Worm (Caenorhabditis elegans) whole organism, L1 larva: ENCODE measurements around the gene pnc-1.

Experiments used
- C04F5.9 ChIP-seq: sonication (generic microtip); optimal IDR thresholded peaks from 2 replicates; lab custom pipeline; 2016; ENCODE audit warnings: missing genetic modification characterization, missing compliant biosample characterization
- F16B12.6 ChIP-seq: fragments of 150-350 bp; optimal IDR thresholded peaks from 2 replicates; lab custom pipeline; 2014; ENCODE audit warnings: missing biosample characterization, missing genetic modification characterization
- alr-1 ChIP-seq: fragments of 200-800 bp; sonication (Bioruptor generic); optimal IDR thresholded peaks from 2 replicates; lab custom pipeline; 2018; ENCODE audit warnings: borderline replicate concordance, mild to moderate bottlenecking, missing genetic modification characterization, missing compliant biosample characterization
- ama-1 ChIP-seq: fragments of 150-350 bp; optimal IDR thresholded peaks from 2 replicates; lab custom pipeline; 2014
- ceh-63 ChIP-seq: fragments of 200-800 bp; sonication (Bioruptor generic); optimal IDR thresholded peaks from 2 replicates; lab custom pipeline; 2018; ENCODE audit warnings: mild to moderate bottlenecking, missing genetic modification characterization, missing compliant biosample characterization
- ceh-82 ChIP-seq, 3 experiments: fragments of 150-350 bp in 1 of 3; sonication (generic microtip) in 2 of 3; optimal IDR thresholded peaks; 2 replicates each; lab custom pipeline; 2014 to 2017; ENCODE audit warnings: missing biosample characterization in 3 of 3, missing genetic modification characterization in 3 of 3
- ces-1 ChIP-seq: fragments of 150-350 bp; optimal IDR thresholded peaks from 2 replicates; lab custom pipeline; 2014; ENCODE audit warnings: missing biosample characterization, missing genetic modification reagents, missing genetic modification characterization
- dpl-1 ChIP-seq, 3 experiments: fragments of 150-350 bp in 2 of 3; sonication (generic microtip) in 1 of 3; optimal IDR thresholded peaks; 2 replicates each; lab custom pipeline; 2014 to 2017; ENCODE audit warnings: missing biosample characterization in 3 of 3, missing genetic modification characterization in 3 of 3, missing genetic modification reagents in 3 of 3
- dsc-1 ChIP-seq: sonication (generic microtip); optimal IDR thresholded peaks from 2 replicates; lab custom pipeline; 2016; ENCODE audit warnings: mild to moderate bottlenecking, missing genetic modification characterization, missing compliant biosample characterization
- egl-27 ChIP-seq, 2 experiments: fragments of 150-350 bp in 1 of 2; sonication (generic microtip); optimal IDR thresholded peaks; 3 replicates each; lab custom pipeline; 2017 to 2018; ENCODE audit warnings: missing biosample characterization in 2 of 2, missing genetic modification characterization in 2 of 2, missing genetic modification reagents in 2 of 2
- ets-5 ChIP-seq: fragments of 200-800 bp; sonication (Bioruptor generic); IDR thresholded peaks from 2 replicates; pipeline ENCODE4 v1.3.6; 2022; ENCODE audit warnings: missing genetic modification characterization, missing compliant biosample characterization
- fkh-10 ChIP-seq: sonication (generic microtip); optimal IDR thresholded peaks from 2 replicates; lab custom pipeline; 2017; ENCODE audit warnings: missing biosample characterization, missing genetic modification reagents, missing genetic modification characterization
- fos-1 ChIP-seq: fragments of 150-350 bp; optimal IDR thresholded peaks from 2 replicates; lab custom pipeline; 2014; ENCODE audit warnings: missing biosample characterization, missing genetic modification characterization
- grh-1 ChIP-seq: fragments of 200-800 bp; sonication (Bioruptor generic); IDR thresholded peaks from 2 replicates; pipeline ENCODE4 v1.3.6; 2022; ENCODE audit warnings: missing genetic modification reagents, missing genetic modification characterization, missing compliant biosample characterization
- hlh-17 ChIP-seq: fragments of 200-800 bp; sonication (Bioruptor generic); optimal IDR thresholded peaks from 2 replicates; lab custom pipeline; 2018; ENCODE audit warnings: missing genetic modification characterization, mild to moderate bottlenecking, missing compliant biosample characterization, moderate library complexity, borderline replicate concordance
- hlh-4 ChIP-seq: sonication (generic microtip); optimal IDR thresholded peaks from 2 replicates; lab custom pipeline; 2016; ENCODE audit warnings: mild to moderate bottlenecking, missing genetic modification characterization, missing compliant biosample characterization
- irx-1 ChIP-seq: sonication (generic microtip); optimal IDR thresholded peaks from 2 replicates; lab custom pipeline; 2016; ENCODE audit warnings: missing genetic modification characterization, missing compliant biosample characterization
- isw-1 ChIP-seq: fragments of 200-800 bp; sonication (Bioruptor generic); IDR thresholded peaks from 2 replicates; pipeline ENCODE4 v1.3.6; 2022; ENCODE audit warnings: missing genetic modification characterization, missing compliant biosample characterization
- lin-14 ChIP-seq: fragments of 200-800 bp; sonication (Bioruptor generic); optimal IDR thresholded peaks from 2 replicates; lab custom pipeline; 2018; ENCODE audit warnings: mild to moderate bottlenecking, missing genetic modification characterization, moderate library complexity, missing compliant biosample characterization
- lin-15B ChIP-seq: fragments of 150-350 bp; sonication (generic microtip); optimal IDR thresholded peaks from 3 replicates; lab custom pipeline; 2014; ENCODE audit warnings: missing biosample characterization, missing genetic modification characterization
- lin-35 ChIP-seq, 2 experiments: fragments of 150-350 bp; optimal IDR thresholded peaks; 2 replicates each; lab custom pipeline; 2014; ENCODE audit warnings: missing biosample characterization in 2 of 2, missing genetic modification characterization in 2 of 2, missing genetic modification reagents in 2 of 2
- mdl-1 ChIP-seq, 2 experiments: fragments of 150-350 bp; optimal IDR thresholded peaks; 2 replicates each; lab custom pipeline; 2014 to 2017; ENCODE audit warnings: missing biosample characterization in 2 of 2, missing genetic modification characterization in 2 of 2, inconsistent platforms in 1 of 2
- mef-2 ChIP-seq: fragments of 150-350 bp; optimal IDR thresholded peaks from 2 replicates; lab custom pipeline; 2014; ENCODE audit warnings: missing biosample characterization, missing genetic modification characterization
- nhr-11 ChIP-seq: fragments of 150-350 bp; optimal IDR thresholded peaks from 2 replicates; lab custom pipeline; 2014; ENCODE audit warnings: missing biosample characterization, missing genetic modification characterization
- nhr-20 ChIP-seq: sonication (generic microtip); optimal IDR thresholded peaks from 2 replicates; lab custom pipeline; 2016; ENCODE audit warnings: mild to moderate bottlenecking, missing genetic modification characterization, missing compliant biosample characterization
- nhr-237 ChIP-seq: fragments of 150-350 bp; optimal IDR thresholded peaks from 2 replicates; lab custom pipeline; 2014; ENCODE audit warnings: missing biosample characterization, missing genetic modification characterization
- nhr-28 ChIP-seq: fragments of 150-350 bp; optimal IDR thresholded peaks from 2 replicates; lab custom pipeline; 2014; ENCODE audit warnings: missing biosample characterization, missing genetic modification characterization
- nhr-47 ChIP-seq: sonication (generic microtip); optimal IDR thresholded peaks from 2 replicates; lab custom pipeline; 2016; ENCODE audit warnings: mild to moderate bottlenecking, missing genetic modification characterization, moderate library complexity, missing compliant biosample characterization
- nhr-76 ChIP-seq: sonication (generic microtip); optimal IDR thresholded peaks from 2 replicates; lab custom pipeline; 2017; ENCODE audit warnings: missing biosample characterization, missing genetic modification characterization
- nhr-84 ChIP-seq: sonication (generic microtip); optimal IDR thresholded peaks from 2 replicates; lab custom pipeline; 2017; ENCODE audit warnings: missing biosample characterization, missing genetic modification characterization
- nhr-90 ChIP-seq: sonication (generic microtip); optimal IDR thresholded peaks from 2 replicates; lab custom pipeline; 2016; ENCODE audit warnings: mild to moderate bottlenecking, missing genetic modification characterization, missing compliant biosample characterization; ENCODE audit not compliant: poor library complexity
- pag-3 ChIP-seq: sonication (generic microtip); optimal IDR thresholded peaks from 2 replicates; lab custom pipeline; 2017; ENCODE audit warnings: missing genetic modification characterization, mild to moderate bottlenecking, missing compliant biosample characterization, antibody characterized with exemption, borderline replicate concordance; ENCODE audit not compliant: insufficient read depth
- skn-1 ChIP-seq: fragments of 150-350 bp; optimal IDR thresholded peaks from 2 replicates; lab custom pipeline; 2014; ENCODE audit warnings: missing biosample characterization, missing genetic modification characterization
- snu-23 ChIP-seq: sonication (generic microtip); optimal IDR thresholded peaks from 2 replicates; lab custom pipeline; 2016; ENCODE audit warnings: missing genetic modification characterization, missing compliant biosample characterization
- sox-4 ChIP-seq: sonication (generic microtip); optimal IDR thresholded peaks from 2 replicates; lab custom pipeline; 2016; ENCODE audit warnings: missing genetic modification characterization, missing compliant biosample characterization
- sptf-1 ChIP-seq: fragments of 150-350 bp; optimal IDR thresholded peaks from 2 replicates; lab custom pipeline; 2014; ENCODE audit warnings: missing biosample characterization, missing genetic modification characterization
- tlp-1 ChIP-seq: fragments of 150-350 bp; optimal IDR thresholded peaks from 2 replicates; lab custom pipeline; 2014; ENCODE audit warnings: missing biosample characterization, missing genetic modification characterization
- unc-30 ChIP-seq: sonication (generic microtip); optimal IDR thresholded peaks from 2 replicates; lab custom pipeline; 2017; ENCODE audit warnings: missing biosample characterization, missing genetic modification characterization
- xbp-1 ChIP-seq: sonication (generic microtip); optimal IDR thresholded peaks from 2 replicates; lab custom pipeline; 2016; ENCODE audit warnings: missing genetic modification characterization, missing compliant biosample characterization
- zip-4 ChIP-seq: fragments of 200-800 bp; sonication (Bioruptor generic); optimal IDR thresholded peaks from 2 replicates; lab custom pipeline; 2018; ENCODE audit warnings: mild to moderate bottlenecking, missing genetic modification characterization, moderate library complexity, missing compliant biosample characterization
- ztf-4 ChIP-seq: fragments of 150-350 bp; optimal IDR thresholded peaks from 2 replicates; lab custom pipeline; 2014; ENCODE audit warnings: missing biosample characterization, missing genetic modification characterization

The pnc-1 gene

ce11 chrIV:231673-232072 lies 47.4 kb downstream of the pnc-1 start, which contains the start of gene gtf-2H1:
Gene gtf-2H1, minus strand, starts transcription at chrIV:231773.
- no peak for TF ChIP-seq tlp-1 (tag; lab: Kevin White, UChicago)
- no peak for TF ChIP-seq snu-23 (GFP tag; lab: Kevin White, UChicago)
- no peak for TF ChIP-seq sptf-1 (tag; lab: Kevin White, UChicago)
- TF ChIP-seq nhr-47 (tag; lab: Kevin White, UChicago): no peak
- no peak for TF ChIP-seq hlh-4
- no peak for TF ChIP-seq egl-27 (tag; optimal IDR thresholded peaks at IDR 0.05; lab: Kevin White, UChicago)
- TF ChIP-seq nhr-28 (tag; lab: Kevin White, UChicago): no peak
- TF ChIP-seq dpl-1 (GFP tag; optimal IDR thresholded peaks at IDR 0.05; lab: Kevin White, UChicago): no peak
- TF ChIP-seq nhr-237 (tag; lab: Kevin White, UChicago): no peak
- TF ChIP-seq lin-15B (tag; lab: Kevin White, UChicago): no peak
- no peak for TF ChIP-seq sox-4 (tag; lab: Kevin White, UChicago)
- TF ChIP-seq nhr-20 (tag; lab: Kevin White, UChicago): no peak
- TF ChIP-seq isw-1 (GFP tag; lab: Robert Waterston, UW): no peak
- no peak for TF ChIP-seq xbp-1
- TF ChIP-seq nhr-90: no peak
- no peak for TF ChIP-seq irx-1
- TF ChIP-seq nhr-76 (tag; lab: Kevin White, UChicago): no peak
- no peak for TF ChIP-seq grh-1
- no peak for TF ChIP-seq ets-5

ce11 chrIV:236138-236537 lies 51.9 kb downstream of the pnc-1 start:
- no peak for TF ChIP-seq C04F5.9 (tag; lab: Kevin White, UChicago)
- TF ChIP-seq nhr-11: no peak
- TF ChIP-seq hlh-17 (GFP tag; lab: Kevin White, UChicago): no peak
- no peak for TF ChIP-seq ztf-4
- TF ChIP-seq nhr-47 (tag; lab: Kevin White, UChicago): no peak
- no peak for TF ChIP-seq ces-1 (GFP tag; lab: Kevin White, UChicago)
- TF ChIP-seq, all 84 proteins: peak for 0

ce11 chrIV:237350-237749 lies 53.1 kb downstream of the pnc-1 start, which contains the start of gene ints-13:
Gene ints-13, minus strand, starts transcription at chrIV:237450.
- no peak for TF ChIP-seq egl-27 (tag; optimal IDR thresholded peaks at IDR 0.05; lab: Kevin White, UChicago)
- TF ChIP-seq sox-4 (tag; lab: Kevin White, UChicago): no peak
- no peak for TF ChIP-seq lin-35 (GFP tag; optimal IDR thresholded peaks at IDR 0.05; lab: Kevin White, UChicago)
- TF ChIP-seq lin-14 (GFP tag; lab: Kevin White, UChicago): no peak
- TF ChIP-seq nhr-84 (tag; lab: Kevin White, UChicago): no peak
- no peak for TF ChIP-seq ceh-82 (tag; optimal IDR thresholded peaks at IDR 0.05; lab: Kevin White, UChicago)
- TF ChIP-seq pag-3 (tag; lab: Kevin White, UChicago): no peak
- no peak for TF ChIP-seq skn-1 (tag; lab: Kevin White, UChicago)
- no peak for TF ChIP-seq fos-1
- TF ChIP-seq ets-5: no peak
- TF ChIP-seq F16B12.6: no peak
- no peak for TF ChIP-seq ama-1 (lab: Kevin White, UChicago)
- no peak for TF ChIP-seq dsc-1 (tag; lab: Kevin White, UChicago)
- no peak for TF ChIP-seq mdl-1 (tag; optimal IDR thresholded peaks at IDR 0.05; lab: Kevin White, UChicago)
- no peak for TF ChIP-seq fkh-10 (GFP tag; lab: Kevin White, UChicago)
- no peak for TF ChIP-seq zip-4 (GFP tag; lab: Kevin White, UChicago)
- TF ChIP-seq alr-1 (tag; lab: Kevin White, UChicago): no peak
- TF ChIP-seq mef-2 (tag; lab: Kevin White, UChicago): no peak
- no peak for TF ChIP-seq ceh-63 (GFP tag; lab: Kevin White, UChicago)
- no peak for TF ChIP-seq unc-30
- TF ChIP-seq, all 84 proteins: peak for 0
